Worm (Caenorhabditis elegans) whole organism, late embryonic: ENCODE data around the gene rps-22.

Experiments used
- C08G9.2 ChIP-seq: sonication (generic microtip); optimal IDR thresholded peaks from 2 replicates; lab custom pipeline; 2016; ENCODE audit warnings: mild to moderate bottlenecking, missing genetic modification characterization, moderate library complexity, missing compliant biosample characterization
- C38D4.7 ChIP-seq: fragments of 200-800 bp; sonication (Bioruptor generic); optimal IDR thresholded peaks from 2 replicates; lab custom pipeline; 2018; ENCODE audit warnings: mild to moderate bottlenecking, missing genetic modification characterization, moderate library complexity, missing compliant biosample characterization
- K02D7.2 ChIP-seq: sonication (generic microtip); optimal IDR thresholded peaks from 2 replicates; lab custom pipeline; 2017; ENCODE audit warnings: mild to moderate bottlenecking, missing genetic modification characterization, missing compliant biosample characterization
- K09A11.1 ChIP-seq: sonication (generic microtip); optimal IDR thresholded peaks from 2 replicates; lab custom pipeline; 2017; ENCODE audit warnings: antibody characterized with exemption, mild to moderate bottlenecking, missing genetic modification characterization, missing compliant biosample characterization; ENCODE audit not compliant: insufficient read depth
- T23F11.4 ChIP-seq: fragments of 200-800 bp; sonication (Bioruptor generic); optimal IDR thresholded peaks from 2 replicates; lab custom pipeline; 2018; ENCODE audit warnings: mild to moderate bottlenecking, missing genetic modification characterization, missing compliant biosample characterization
- Y22D7AL.16 ChIP-seq: sonication (generic microtip); optimal IDR thresholded peaks from 2 replicates; lab custom pipeline; 2016; ENCODE audit warnings: missing genetic modification characterization, missing compliant biosample characterization
- ahr-1 ChIP-seq: sonication (generic microtip); optimal IDR thresholded peaks from 2 replicates; lab custom pipeline; 2016; ENCODE audit warnings: missing genetic modification characterization, missing compliant biosample characterization
- ama-1 ChIP-seq: fragments of 150-350 bp; optimal IDR thresholded peaks from 2 replicates; lab custom pipeline; 2014
- ceh-14 ChIP-seq: sonication (generic microtip); optimal IDR thresholded peaks from 2 replicates; lab custom pipeline; 2016; ENCODE audit warnings: missing genotype, missing genetic modification characterization, missing compliant biosample characterization
- ceh-18 ChIP-seq: sonication (generic microtip); optimal IDR thresholded peaks from 2 replicates; lab custom pipeline; 2016; ENCODE audit warnings: missing genetic modification characterization, missing compliant biosample characterization
- ceh-30 ChIP-seq: fragments of 150-350 bp; optimal IDR thresholded peaks from 2 replicates; lab custom pipeline; 2014; ENCODE audit warnings: missing biosample characterization, missing genetic modification characterization
- ceh-31 ChIP-seq: sonication (generic microtip); optimal IDR thresholded peaks from 2 replicates; lab custom pipeline; 2016; ENCODE audit warnings: missing genetic modification characterization, missing compliant biosample characterization
- ceh-48 ChIP-seq: sonication (generic microtip); optimal IDR thresholded peaks from 2 replicates; lab custom pipeline; 2016; ENCODE audit warnings: missing genetic modification characterization, inconsistent platforms, missing compliant biosample characterization
- dmd-4 ChIP-seq: sonication (generic microtip); optimal IDR thresholded peaks from 2 replicates; lab custom pipeline; 2016; ENCODE audit warnings: borderline replicate concordance, missing genetic modification characterization, missing compliant biosample characterization
- dve-1 ChIP-seq: sonication (generic microtip); optimal IDR thresholded peaks from 2 replicates; lab custom pipeline; 2017; ENCODE audit warnings: antibody characterized with exemption, mild to moderate bottlenecking, missing genetic modification characterization, missing compliant biosample characterization
- elt-4 ChIP-seq: sonication (generic microtip); optimal IDR thresholded peaks from 2 replicates; lab custom pipeline; 2016; ENCODE audit warnings: missing genetic modification characterization, missing compliant biosample characterization
- ets-4 ChIP-seq: sonication (generic microtip); optimal IDR thresholded peaks from 2 replicates; lab custom pipeline; 2016; ENCODE audit warnings: missing genetic modification characterization, missing compliant biosample characterization
- fax-1 ChIP-seq: sonication (generic microtip); optimal IDR thresholded peaks from 2 replicates; lab custom pipeline; 2016; ENCODE audit warnings: missing genotype, missing genetic modification characterization, missing compliant biosample characterization
- hlh-8 ChIP-seq: sonication (generic microtip); optimal IDR thresholded peaks from 2 replicates; lab custom pipeline; 2016; ENCODE audit warnings: missing genotype, missing genetic modification characterization, missing compliant biosample characterization
- lim-6 ChIP-seq: sonication (generic microtip); optimal IDR thresholded peaks from 2 replicates; lab custom pipeline; 2016; ENCODE audit warnings: missing genetic modification characterization, missing compliant biosample characterization
- madf-2 ChIP-seq: sonication (generic microtip); optimal IDR thresholded peaks from 2 replicates; lab custom pipeline; 2017; ENCODE audit warnings: missing genetic modification characterization, missing compliant biosample characterization
- mec-3 ChIP-seq: sonication (generic microtip); optimal IDR thresholded peaks from 2 replicates; lab custom pipeline; 2016; ENCODE audit warnings: borderline replicate concordance, missing genetic modification characterization, missing compliant biosample characterization
- nhr-232 ChIP-seq: sonication (generic microtip); optimal IDR thresholded peaks from 2 replicates; lab custom pipeline; 2016; ENCODE audit warnings: missing genetic modification characterization, missing compliant biosample characterization
- odd-2 ChIP-seq: sonication (generic microtip); optimal IDR thresholded peaks from 2 replicates; lab custom pipeline; 2017; ENCODE audit warnings: antibody characterized with exemption, mild to moderate bottlenecking, missing genetic modification characterization, missing compliant biosample characterization
- pax-1 ChIP-seq: fragments of 150-350 bp; optimal IDR thresholded peaks from 2 replicates; lab custom pipeline; 2014; ENCODE audit warnings: missing biosample characterization, missing genetic modification characterization
- pha-4 ChIP-seq: fragments of 150-350 bp; optimal IDR thresholded peaks from 2 replicates; lab custom pipeline; 2018; ENCODE audit warnings: missing biosample characterization, missing genetic modification reagents, missing genetic modification characterization
- pqm-1 ChIP-seq: sonication (generic microtip); optimal IDR thresholded peaks from 2 replicates; lab custom pipeline; 2016; ENCODE audit warnings: missing genetic modification characterization, missing compliant biosample characterization
- pros-1 ChIP-seq: fragments of 150-350 bp; optimal IDR thresholded peaks from 2 replicates; lab custom pipeline; 2014; ENCODE audit warnings: missing biosample characterization, missing genetic modification reagents, missing genetic modification characterization
- ref-2 ChIP-seq: sonication (generic microtip); optimal IDR thresholded peaks from 2 replicates; lab custom pipeline; 2016; ENCODE audit warnings: missing genetic modification characterization, missing compliant biosample characterization
- sdc-2 ChIP-seq: sonication (generic microtip); optimal IDR thresholded peaks from 2 replicates; lab custom pipeline; 2016; ENCODE audit warnings: missing genotype, missing genetic modification characterization, missing compliant biosample characterization
- sox-2 ChIP-seq: fragments of 200-800 bp; sonication (Bioruptor generic); IDR thresholded peaks from 2 replicates; pipeline ENCODE4 v1.3.6; 2022; ENCODE audit warnings: missing genetic modification reagents, missing genetic modification characterization, missing compliant biosample characterization
- syd-9 ChIP-seq: sonication (generic microtip); optimal IDR thresholded peaks from 2 replicates; lab custom pipeline; 2016; ENCODE audit warnings: mild to moderate bottlenecking, missing genetic modification characterization, moderate library complexity, missing compliant biosample characterization
- tbx-2 ChIP-seq: sonication (generic microtip); optimal IDR thresholded peaks from 2 replicates; lab custom pipeline; 2016; ENCODE audit warnings: missing genetic modification characterization, missing compliant biosample characterization
- ttx-3 ChIP-seq: sonication (generic microtip); optimal IDR thresholded peaks from 2 replicates; lab custom pipeline; 2016; ENCODE audit warnings: missing genetic modification reagents, missing genetic modification characterization, missing compliant biosample characterization
- unc-42 ChIP-seq: sonication (generic microtip); optimal IDR thresholded peaks from 2 replicates; lab custom pipeline; 2016; ENCODE audit warnings: missing genotype, missing genetic modification characterization, missing compliant biosample characterization
- unc-55 ChIP-seq: sonication (generic microtip); optimal IDR thresholded peaks from 2 replicates; lab custom pipeline; 2017; ENCODE audit warnings: missing biosample characterization, missing genetic modification reagents, missing genetic modification characterization
- unc-86 ChIP-seq: sonication (generic microtip); optimal IDR thresholded peaks from 2 replicates; lab custom pipeline; 2016; ENCODE audit warnings: missing genetic modification characterization, missing compliant biosample characterization

The rps-22 gene

ce11 chrIII:1962552-1962951 lies 12.2 kb downstream of the rps-22 start:
- TF ChIP-seq syd-9 (tag; lab: Kevin White, UChicago) = no peak
- no peak for TF ChIP-seq sox-2 (GFP tag; lab: Robert Waterston, UW)
- TF ChIP-seq ama-1 = no peak
- no peak for TF ChIP-seq hlh-8
- no peak for TF ChIP-seq elt-4 (tag; lab: Kevin White, UChicago)
- no peak for TF ChIP-seq madf-2
- TF ChIP-seq ceh-18 (tag; lab: Kevin White, UChicago) = no peak
- TF ChIP-seq T23F11.4 = no peak
- no peak for TF ChIP-seq dve-1 (tag; lab: Kevin White, UChicago)
- no peak for TF ChIP-seq pqm-1 (tag; lab: Kevin White, UChicago)

- TF ChIP-seq ceh-30 (tag; lab: Kevin White, UChicago) (no peak), dmd-4 (tag; lab: Kevin White, UChicago) (no peak), ref-2 (tag; lab: Kevin White, UChicago) (no peak), K09A11.1 (tag; lab: Kevin White, UChicago) (no peak), pax-1 (tag; lab: Kevin White, UChicago) (no peak), pqm-1 (tag; lab: Kevin White, UChicago) (no peak), Y22D7AL.16 (no peak), ahr-1 (tag; lab: Kevin White, UChicago) (no peak), unc-42 (tag; lab: Kevin White, UChicago) (no peak), ets-4 (tag; lab: Kevin White, UChicago) (no peak), tbx-2 (tag; lab: Kevin White, UChicago) (no peak), sox-2 (GFP tag; lab: Robert Waterston, UW) (no peak), ama-1 (no peak), hlh-8 (no peak), pha-4 (tag; lab: Kevin White, UChicago) (no peak), pros-1 (tag; lab: Kevin White, UChicago) (no peak), ttx-3 (tag; lab: Kevin White, UChicago) (no peak), K02D7.2 (tag; lab: Kevin White, UChicago) (no peak), sdc-2 (tag; lab: Kevin White, UChicago) (no peak)
Observed at ce11 chrIII:1963128-1963527, 12.8 kb downstream of the rps-22 start.

ce11 chrIII:1965161-1965560 lies 14.8 kb downstream of the rps-22 start:
- TF ChIP-seq ceh-48 (tag; lab: Kevin White, UChicago) = peak; percentile 70

ce11 chrIII:1965580-1965979 lies 15.2 kb downstream of the rps-22 start:
- TF ChIP-seq ceh-48 (tag; lab: Kevin White, UChicago) = peak; percentile 44

ce11 chrIII:1969802-1970201 lies 19.5 kb downstream of the rps-22 start, which contains the start of gene moa-1:
Gene moa-1 (minus strand): TSS chrIII:1969902.
- TF ChIP-seq K02D7.2 (tag; lab: Kevin White, UChicago) (no peak), unc-55 (no peak), unc-86 (tag; lab: Kevin White, UChicago) (no peak), ceh-31 (tag; lab: Kevin White, UChicago) (no peak), nhr-232 (no peak), ama-1 (no peak), mec-3 (tag; lab: Kevin White, UChicago) (no peak), C08G9.2 (no peak), ceh-14 (tag; lab: Kevin White, UChicago) (no peak), C38D4.7 (GFP tag; lab: Kevin White, UChicago) (no peak), odd-2 (tag; lab: Kevin White, UChicago) (no peak), pros-1 (tag; lab: Kevin White, UChicago) (no peak), fax-1 (no peak), ceh-48 (tag; lab: Kevin White, UChicago) (no peak), lim-6 (tag; lab: Kevin White, UChicago) (no peak)
